Worm (Caenorhabditis elegans) whole organism, L4 larva: ENCODE data around the gene Y50E8A.11.

Experiments
- F37D6.2 ChIP-seq: sonication (generic microtip); optimal IDR thresholded peaks from 2 replicates; lab custom pipeline; 2016; ENCODE audit warnings: mild to moderate bottlenecking, missing genetic modification characterization, missing compliant biosample characterization
- R02D3.7 ChIP-seq: fragments of 150-350 bp; sonication (generic microtip); optimal IDR thresholded peaks from 3 replicates; lab custom pipeline; 2014; ENCODE audit warnings: missing biosample characterization, missing genetic modification characterization
- T26A8.4 ChIP-seq: fragments of 200-800 bp; sonication (Bioruptor generic); IDR thresholded peaks from 2 replicates; pipeline ENCODE4 v1.3.6; 2022; ENCODE audit warnings: missing genetic modification characterization, missing compliant biosample characterization
- ZK337.2 ChIP-seq: fragments of 200-800 bp; sonication (Bioruptor generic); IDR thresholded peaks from 2 replicates; pipeline ENCODE4 v1.3.6; 2022; ENCODE audit warnings: missing genetic modification reagents, missing genetic modification characterization, missing compliant biosample characterization
- ZK546.5 ChIP-seq, 2 experiments: sonication (generic microtip); optimal IDR thresholded peaks; 2 replicates each; lab custom pipeline; 2017; ENCODE audit warnings: missing biosample characterization in 2 of 2, missing genetic modification characterization in 2 of 2
- arid-1 ChIP-seq: fragments of 200-800 bp; sonication (Bioruptor generic); conservative IDR thresholded peaks from 2 replicates; pipeline ENCODE4 v1.3.6; 2022; ENCODE audit warnings: missing genetic modification reagents, missing genetic modification characterization, missing compliant biosample characterization
- attf-4 ChIP-seq: sonication (generic microtip); optimal IDR thresholded peaks from 3 replicates; lab custom pipeline; 2017; ENCODE audit warnings: missing biosample characterization, missing genetic modification characterization
- ceh-32 ChIP-seq: sonication (generic microtip); optimal IDR thresholded peaks from 2 replicates; lab custom pipeline; 2016; ENCODE audit warnings: mild to moderate bottlenecking, missing genetic modification characterization, missing compliant biosample characterization; ENCODE audit not compliant: poor library complexity
- cey-2 ChIP-seq: sonication (generic microtip); optimal IDR thresholded peaks from 3 replicates; lab custom pipeline; 2017; ENCODE audit warnings: missing genetic modification characterization, mild to moderate bottlenecking, missing compliant biosample characterization, antibody characterized with exemption, borderline replicate concordance; ENCODE audit not compliant: insufficient read depth
- daf-16 ChIP-seq, 3 experiments: sonication (generic microtip); optimal IDR thresholded peaks; 2 replicates each; lab custom pipeline; 2016 to 2017; ENCODE audit warnings: missing genetic modification characterization in 3 of 3, missing genetic modification reagents in 3 of 3, mild to moderate bottlenecking in 2 of 3, missing compliant biosample characterization in 2 of 3, missing biosample characterization in 1 of 3, moderate library complexity in 1 of 3
- duxl-1 ChIP-seq: sonication (generic microtip); optimal IDR thresholded peaks from 2 replicates; lab custom pipeline; 2016; ENCODE audit warnings: mild to moderate bottlenecking, missing genetic modification characterization, moderate library complexity, missing compliant biosample characterization; ENCODE audit not compliant: poor library complexity
- dve-1 ChIP-seq: sonication (generic microtip); optimal IDR thresholded peaks from 2 replicates; lab custom pipeline; 2017; ENCODE audit warnings: antibody characterized with exemption, mild to moderate bottlenecking, missing genetic modification characterization, missing compliant biosample characterization; ENCODE audit not compliant: insufficient read depth
- hlh-11 ChIP-seq: fragments of 200-800 bp; sonication (Bioruptor generic); optimal IDR thresholded peaks from 2 replicates; lab custom pipeline; 2018; ENCODE audit warnings: mild to moderate bottlenecking, missing genetic modification characterization, missing compliant biosample characterization
- hlh-30 ChIP-seq: sonication (generic microtip); optimal IDR thresholded peaks from 2 replicates; lab custom pipeline; 2017; ENCODE audit warnings: antibody characterized with exemption, mild to moderate bottlenecking, missing genetic modification characterization, missing compliant biosample characterization; ENCODE audit not compliant: insufficient read depth
- jun-1 ChIP-seq: fragments of 150-350 bp; optimal IDR thresholded peaks from 2 replicates; lab custom pipeline; 2014; ENCODE audit warnings: missing biosample characterization, missing genetic modification reagents, missing genetic modification characterization
- lim-7 ChIP-seq: fragments of 200-800 bp; sonication (Bioruptor generic); IDR thresholded peaks from 2 replicates; pipeline ENCODE4 v1.3.6; 2022; ENCODE audit warnings: missing genetic modification characterization, missing compliant biosample characterization
- lin-39 ChIP-seq: fragments of 150-350 bp; optimal IDR thresholded peaks from 2 replicates; lab custom pipeline; 2014; ENCODE audit warnings: missing biosample characterization, missing genetic modification reagents, missing genetic modification characterization
- lsy-2 ChIP-seq, 2 experiments: fragments of 150-350 bp in 1 of 2; sonication (generic microtip) in 1 of 2; optimal IDR thresholded peaks; 2 replicates each; lab custom pipeline; 2014 to 2017; ENCODE audit warnings: missing biosample characterization in 2 of 2, missing genetic modification characterization in 2 of 2
- madf-5 ChIP-seq, 2 experiments: fragments of 200-800 bp; sonication (Bioruptor generic); IDR thresholded peaks; 2 replicates each; pipeline ENCODE4 v1.3.6; 2022; ENCODE audit warnings: missing compliant biosample characterization in 2 of 2, missing genetic modification characterization in 2 of 2
- mdl-1 ChIP-seq, 2 experiments: fragments of 150-350 bp in 1 of 2; sonication (generic microtip) in 1 of 2; optimal IDR thresholded peaks; 2 replicates each; lab custom pipeline; 2014 to 2017; ENCODE audit warnings: missing biosample characterization in 2 of 2, missing genetic modification characterization in 2 of 2
- mes-2 ChIP-seq: sonication (generic microtip); optimal IDR thresholded peaks from 2 replicates; lab custom pipeline; 2016; ENCODE audit warnings: missing genotype, mild to moderate bottlenecking, missing genetic modification characterization, missing compliant biosample characterization; ENCODE audit not compliant: poor library complexity, severe bottlenecking
- mxl-3 ChIP-seq: fragments of 200-800 bp; sonication (Bioruptor generic); optimal IDR thresholded peaks from 2 replicates; lab custom pipeline; 2018; ENCODE audit warnings: mild to moderate bottlenecking, missing genetic modification characterization, missing compliant biosample characterization
- nhr-10 ChIP-seq: fragments of 150-350 bp; optimal IDR thresholded peaks from 2 replicates; lab custom pipeline; 2014; ENCODE audit warnings: missing biosample characterization, missing genetic modification characterization
- nhr-11 ChIP-seq: fragments of 150-350 bp; optimal IDR thresholded peaks from 2 replicates; lab custom pipeline; 2014; ENCODE audit warnings: missing biosample characterization, missing genetic modification characterization
- nhr-111 ChIP-seq: fragments of 200-800 bp; sonication (Bioruptor generic); optimal IDR thresholded peaks from 2 replicates; lab custom pipeline; 2018; ENCODE audit warnings: mild to moderate bottlenecking, missing genetic modification characterization, missing compliant biosample characterization
- nhr-28 ChIP-seq: fragments of 150-350 bp; optimal IDR thresholded peaks from 2 replicates; lab custom pipeline; 2014; ENCODE audit warnings: missing biosample characterization, missing genetic modification characterization
- pha-4 ChIP-seq, 2 experiments: fragments of 150-350 bp in 1 of 2; fragments of 200-800 bp in 1 of 2; sonication (Bioruptor generic) in 1 of 2; IDR thresholded peaks in 1 of 2; optimal IDR thresholded peaks in 1 of 2; 2 replicates each; pipeline versions ENCODE4 v1.3.6 to Lab custom; 2014 to 2022; ENCODE audit warnings: missing genetic modification characterization in 2 of 2, missing genetic modification reagents in 2 of 2, missing biosample characterization in 1 of 2, missing compliant biosample characterization in 1 of 2
- php-3 ChIP-seq: fragments of 200-800 bp; sonication (Bioruptor generic); IDR thresholded peaks from 2 replicates; pipeline ENCODE4 v1.3.6; 2022; ENCODE audit warnings: missing genetic modification reagents, missing genetic modification characterization, missing compliant biosample characterization
- tag-97 ChIP-seq: fragments of 200-800 bp; sonication (Bioruptor generic); IDR thresholded peaks from 2 replicates; pipeline ENCODE4 v1.3.6; 2022; ENCODE audit warnings: missing genetic modification characterization, missing compliant biosample characterization
- unc-62 ChIP-seq, 3 experiments: fragments of 150-350 bp in 1 of 3; sonication (generic microtip); optimal IDR thresholded peaks in 2 of 3; peaks in 1 of 3; 1 replicate in 1 of 3; 2 replicates in 2 of 3; lab custom pipeline; 2014 to 2017; ENCODE audit warnings: missing biosample characterization in 3 of 3, missing genetic modification characterization in 3 of 3, missing genetic modification reagents in 3 of 3, missing genotype in 1 of 3
- zfp-3 ChIP-seq: fragments of 200-800 bp; sonication (Bioruptor generic); conservative IDR thresholded peaks from 2 replicates; pipeline ENCODE4 v1.3.6; 2022; ENCODE audit warnings: missing genetic modification reagents, missing genetic modification characterization, missing compliant biosample characterization
- zip-2 ChIP-seq: fragments of 150-350 bp; optimal IDR thresholded peaks from 2 replicates; lab custom pipeline; 2014; ENCODE audit warnings: missing biosample characterization, missing genetic modification characterization

Y50E8A.11 gene

DNA sequence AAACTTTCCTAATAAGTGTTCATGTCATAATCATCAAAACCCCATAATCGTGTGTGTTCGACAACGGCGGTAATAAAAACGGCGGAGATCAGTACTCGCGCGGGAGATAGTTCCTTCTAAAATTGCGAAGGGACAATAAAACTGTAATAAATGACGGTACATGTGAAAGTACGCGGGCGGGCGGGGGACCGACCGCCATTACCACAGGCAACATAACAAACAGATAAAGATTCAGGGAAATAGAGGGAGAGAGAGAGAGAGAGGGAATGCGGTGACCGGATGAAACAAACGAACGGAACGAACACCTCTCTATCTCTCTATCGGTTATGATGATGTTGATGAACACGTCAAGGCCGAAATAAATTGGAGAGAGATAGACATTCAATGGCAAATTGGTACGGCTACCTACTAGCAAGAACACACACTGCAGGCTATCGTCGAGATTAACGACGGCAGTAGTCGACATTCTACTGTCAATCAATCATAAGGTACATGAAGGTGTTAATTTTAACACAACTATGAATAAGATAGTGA, 25.0 kb downstream of the Y50E8A.11 start (continued):
- TF ChIP-seq cey-2 (tag; lab: Kevin White, UChicago) (no peak), duxl-1 (tag; lab: Kevin White, UChicago) (no peak), hlh-30 (no peak), php-3 (GFP tag; lab: Robert Waterston, UW) (no peak), zip-2 (tag; lab: Kevin White, UChicago) (no peak), T26A8.4 (GFP tag; lab: Robert Waterston, UW) (no peak), hlh-11 (no peak)

DNA sequence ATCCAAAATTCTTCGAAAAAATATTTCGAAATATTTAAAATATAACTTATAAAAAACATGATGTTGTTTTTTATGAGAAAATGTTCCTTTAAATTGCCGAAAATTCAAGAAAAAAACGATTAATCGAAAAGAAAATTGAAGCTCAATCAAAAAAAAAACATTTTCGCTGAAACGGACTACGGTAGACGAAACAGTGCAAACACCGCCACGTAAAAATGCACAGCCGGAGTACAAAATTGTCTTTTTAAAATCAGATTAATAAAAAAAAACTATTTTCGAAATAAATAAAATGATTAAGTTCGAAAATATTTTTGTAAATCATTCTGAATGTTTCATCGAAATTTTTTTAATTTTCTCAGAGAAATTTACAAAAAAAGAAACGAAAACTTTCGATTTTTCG, 32.3 kb downstream of the Y50E8A.11 start:
- no peak for TF ChIP-seq ZK337.2 (GFP tag; lab: Robert Waterston, UW)
- TF ChIP-seq unc-62 (GFP tag; optimal IDR thresholded peaks at IDR 0.05 in 1 of 2; lab: Kevin White, UChicago), result no peak
- no peak for TF ChIP-seq unc-62 (tag; optimal IDR thresholded peaks at IDR 0.05; lab: Kevin White, UChicago)
- peak in 1 of 2 experiments; percentile 61 for TF ChIP-seq lsy-2 (tag; optimal IDR thresholded peaks at IDR 0.05; lab: Kevin White, UChicago)

DNA sequence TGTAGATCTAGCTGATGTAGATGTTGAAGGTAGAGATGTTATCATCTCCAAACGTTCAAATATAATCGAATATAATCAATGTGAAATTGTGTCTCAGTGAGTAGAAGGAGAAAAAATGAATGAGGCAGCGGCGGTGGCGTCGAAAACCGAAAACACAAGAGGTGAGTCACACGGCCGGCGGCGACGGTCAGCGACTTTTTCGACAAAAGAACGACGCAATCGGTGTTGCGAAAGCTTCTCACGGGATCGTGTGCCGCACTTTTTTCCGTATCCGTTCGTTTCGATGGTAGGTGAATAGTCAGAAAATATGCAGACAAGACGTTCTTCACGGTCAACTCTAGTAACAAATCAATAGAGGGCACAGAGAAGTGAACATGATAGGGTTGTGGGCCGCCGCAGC, 34.3 kb downstream of the Y50E8A.11 start, which contains the start of gene rin-1:
TSS of gene rin-1 (minus strand) at position 101 of the 400 bp plus-strand sequence.
- peak; percentile 44 for TF ChIP-seq hlh-30
- no peak for TF ChIP-seq mxl-3 (GFP tag; lab: Kevin White, UChicago)

DNA sequence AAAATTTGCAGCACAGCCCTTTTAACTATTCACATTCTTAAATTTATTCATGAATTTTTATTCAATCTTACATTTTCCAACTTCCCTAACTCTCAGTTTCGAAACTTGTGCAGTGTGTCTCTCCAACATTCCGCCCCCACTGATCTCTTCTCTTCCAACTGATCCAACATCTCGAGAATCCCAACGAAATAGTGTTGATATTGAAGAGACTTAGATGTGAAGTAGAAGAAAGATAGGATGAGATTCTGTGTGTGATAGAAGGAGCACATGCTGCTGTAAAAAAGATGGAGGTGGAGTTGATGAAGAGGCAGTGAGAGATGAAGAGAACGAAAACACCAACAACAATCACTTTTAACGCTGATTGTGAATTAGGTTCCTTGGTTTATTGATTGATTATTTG, 39.1 kb downstream of the Y50E8A.11 start:
- TF ChIP-seq ZK546.5 (tag; optimal IDR thresholded peaks at IDR 0.05; lab: Kevin White, UChicago) (no peak), F37D6.2 (tag; lab: Kevin White, UChicago) (no peak), jun-1 (tag; lab: Kevin White, UChicago) (no peak), R02D3.7 (no peak), zfp-3 (GFP tag; lab: Robert Waterston, UW) (no peak), nhr-111 (no peak), nhr-28 (tag; lab: Kevin White, UChicago) (peak; percentile 1), dve-1 (no peak), lin-39 (tag; lab: Kevin White, UChicago) (no peak), mes-2 (no peak), ceh-32 (tag; lab: Kevin White, UChicago) (no peak), attf-4 (no peak), lim-7 (GFP tag; lab: Robert Waterston, UW) (no peak), tag-97 (GFP tag; lab: Robert Waterston, UW) (no peak), mxl-3 (GFP tag; lab: Kevin White, UChicago) (peak; percentile 22), daf-16 (GFP tag; optimal IDR thresholded peaks at IDR 0.05; lab: Kevin White, UChicago) (peak in 1 of 2 experiments; percentile 18), daf-16 (tag; optimal IDR thresholded peaks at IDR 0.05; lab: Kevin White, UChicago) (no peak), pha-4 (GFP tag; IDR thresholded peaks at IDR 0.05; lab: Robert Waterston, UW) (no peak), pha-4 (tag; optimal IDR thresholded peaks at IDR 0.05; lab: Kevin White, UChicago) (no peak), T26A8.4 (GFP tag; lab: Robert Waterston, UW) (no peak), unc-62 (GFP tag; optimal IDR thresholded peaks at IDR 0.05 in 1 of 2; lab: Kevin White, UChicago) (no peak), unc-62 (tag; optimal IDR thresholded peaks at IDR 0.05; lab: Kevin White, UChicago) (no peak), nhr-10 (tag; lab: Kevin White, UChicago) (no peak), madf-5 (GFP tag; IDR thresholded peaks at IDR 0.05; lab: Robert Waterston, UW) (no peak), lsy-2 (tag; optimal IDR thresholded peaks at IDR 0.05; lab: Kevin White, UChicago) (no peak), mdl-1 (tag; optimal IDR thresholded peaks at IDR 0.05; lab: Kevin White, UChicago) (no peak), nhr-11 (tag; lab: Kevin White, UChicago) (no peak), arid-1 (GFP tag; lab: Robert Waterston, UW) (no peak)
